Worm (Caenorhabditis elegans): ENCODE results near the gene Y57G11C.499.

Y57G11C.499 gene

ce11 chrIV:14765336-14765735 is 10.6 kb upstream of the Y57G11C.499 start, which contains the start of gene Y57G11C.5:
TSS of gene Y57G11C.5 (minus strand) at chrIV:14765436.
- TF ChIP-seq B0310.2 (tag; optimal IDR thresholded peaks at IDR 0.05) (no peak), ceh-13 (GFP tag; optimal IDR thresholded peaks at IDR 0.05) (no peak), F13C5.2 (tag; optimal IDR thresholded peaks at IDR 0.05) (no peak)

ce11 chrIV:14764719-14765173 is 10.0 kb upstream of the Y57G11C.499 start:
- TF ChIP-seq sea-1 (GFP tag; conservative IDR thresholded peaks at IDR 0.05), result no peak
- TF ChIP-seq F13C5.2 (tag; optimal IDR thresholded peaks at IDR 0.05), result no peak
- no peak for TF ChIP-seq hmg-4 (GFP tag; optimal IDR thresholded peaks at IDR 0.05)
- no peak for TF ChIP-seq ets-7 (tag; optimal IDR thresholded peaks at IDR 0.05)
- no peak for TF ChIP-seq scrt-1 (GFP tag; IDR thresholded peaks at IDR 0.05)
- no peak for TF ChIP-seq ama-1 (optimal IDR thresholded peaks at IDR 0.05)
- TF ChIP-seq hmbx-1 (tag; optimal IDR thresholded peaks at IDR 0.05), result no peak

- TF ChIP-seq tbx-37 (GFP tag; conservative IDR thresholded peaks at IDR 0.05) (no peak), F13C5.2 (tag; optimal IDR thresholded peaks at IDR 0.05) (no peak), tbx-11 (GFP tag; IDR thresholded peaks at IDR 0.05) (no peak), ceh-13 (GFP tag; optimal IDR thresholded peaks at IDR 0.05) (no peak), flt-1 (GFP tag; IDR thresholded peaks at IDR 0.05) (no peak), ama-1 (optimal IDR thresholded peaks at IDR 0.05) (no peak), ets-7 (tag; optimal IDR thresholded peaks at IDR 0.05) (no peak), hnd-1 (tag; optimal IDR thresholded peaks at IDR 0.05) (no peak), sea-1 (GFP tag; conservative IDR thresholded peaks at IDR 0.05) (no peak), aly-1 (tag; optimal IDR thresholded peaks at IDR 0.05) (no peak), B0310.2 (tag; optimal IDR thresholded peaks at IDR 0.05) (no peak), scrt-1 (GFP tag; IDR thresholded peaks at IDR 0.05) (no peak), hmg-4 (GFP tag; optimal IDR thresholded peaks at IDR 0.05) (no peak)
These were observed 9.4 kb upstream of the Y57G11C.499 start for ce11 chrIV:14763938-14764718.

- TF ChIP-seq F13C5.2 (tag; optimal IDR thresholded peaks at IDR 0.05), result peak; percentile 7
These were observed 8.6 kb upstream of the Y57G11C.499 start for ce11 chrIV:14763348-14763747.

ce11 chrIV:14760845-14761244 is 6.1 kb upstream of the Y57G11C.499 start, which contains the start of gene ptp-5.2:
TSS of gene ptp-5.2 (minus strand) at chrIV:14760945.
- TF ChIP-seq ceh-36 (tag; optimal IDR thresholded peaks at IDR 0.05), result no peak
- TF ChIP-seq tra-4 (tag; optimal IDR thresholded peaks at IDR 0.05), result no peak
- TF ChIP-seq ama-1 (optimal IDR thresholded peaks at IDR 0.05), result no peak
- TF ChIP-seq hmg-4 (GFP tag; optimal IDR thresholded peaks at IDR 0.05), result no peak
- no peak for TF ChIP-seq tbx-11 (GFP tag; IDR thresholded peaks at IDR 0.05)
- TF ChIP-seq sea-1 (GFP tag; conservative IDR thresholded peaks at IDR 0.05), result no peak
- TF ChIP-seq scrt-1 (GFP tag; IDR thresholded peaks at IDR 0.05), result no peak
- TF ChIP-seq hmbx-1 (tag; optimal IDR thresholded peaks at IDR 0.05), result no peak
- TF ChIP-seq F13C5.2 (tag; optimal IDR thresholded peaks at IDR 0.05), result no peak
- TF ChIP-seq ets-7 (tag; optimal IDR thresholded peaks at IDR 0.05), result no peak
- no peak for TF ChIP-seq flt-1 (GFP tag; IDR thresholded peaks at IDR 0.05)

ce11 chrIV:14759662-14760061 is 4.9 kb upstream of the Y57G11C.499 start:
- TF ChIP-seq ama-1 (optimal IDR thresholded peaks at IDR 0.05) (no peak), scrt-1 (GFP tag; IDR thresholded peaks at IDR 0.05) (no peak), ceh-13 (GFP tag; optimal IDR thresholded peaks at IDR 0.05) (no peak), pes-1 (GFP tag; IDR thresholded peaks at IDR 0.05) (no peak)

- TF ChIP-seq ceh-13 (GFP tag; optimal IDR thresholded peaks at IDR 0.05), result no peak
- no peak for TF ChIP-seq sea-1 (GFP tag; conservative IDR thresholded peaks at IDR 0.05)
- no peak for TF ChIP-seq pes-1 (GFP tag; IDR thresholded peaks at IDR 0.05)
- no peak for TF ChIP-seq ets-7 (tag; optimal IDR thresholded peaks at IDR 0.05)
- TF ChIP-seq scrt-1 (GFP tag; IDR thresholded peaks at IDR 0.05), result no peak
- no peak for TF ChIP-seq F13C5.2 (tag; optimal IDR thresholded peaks at IDR 0.05)
- TF ChIP-seq aly-1 (tag; optimal IDR thresholded peaks at IDR 0.05), result no peak
- no peak for TF ChIP-seq ama-1 (optimal IDR thresholded peaks at IDR 0.05)
- no peak for TF ChIP-seq tbx-11 (GFP tag; IDR thresholded peaks at IDR 0.05)
- no peak for TF ChIP-seq hmg-4 (GFP tag; optimal IDR thresholded peaks at IDR 0.05)
- TF ChIP-seq hmbx-1 (tag; optimal IDR thresholded peaks at IDR 0.05), result no peak
- no peak for TF ChIP-seq hnd-1 (tag; optimal IDR thresholded peaks at IDR 0.05)
- no peak for TF ChIP-seq flt-1 (GFP tag; IDR thresholded peaks at IDR 0.05)
- TF ChIP-seq tbx-37 (GFP tag; conservative IDR thresholded peaks at IDR 0.05), result no peak
- TF ChIP-seq tra-4 (tag; optimal IDR thresholded peaks at IDR 0.05), result no peak
- TF ChIP-seq B0310.2 (tag; optimal IDR thresholded peaks at IDR 0.05), result no peak
- no peak for TF ChIP-seq ceh-36 (tag; optimal IDR thresholded peaks at IDR 0.05)
These were observed 3.1 kb upstream of the Y57G11C.499 start for ce11 chrIV:14757786-14758185.

- TF ChIP-seq F13C5.2 (tag; optimal IDR thresholded peaks at IDR 0.05) (no peak), aly-1 (tag; optimal IDR thresholded peaks at IDR 0.05) (no peak), scrt-1 (GFP tag; IDR thresholded peaks at IDR 0.05) (no peak), pes-1 (GFP tag; IDR thresholded peaks at IDR 0.05) (no peak), ama-1 (optimal IDR thresholded peaks at IDR 0.05) (no peak), ceh-36 (tag; optimal IDR thresholded peaks at IDR 0.05) (no peak), flt-1 (GFP tag; IDR thresholded peaks at IDR 0.05) (no peak), tra-4 (tag; optimal IDR thresholded peaks at IDR 0.05) (no peak), sea-1 (GFP tag; conservative IDR thresholded peaks at IDR 0.05) (no peak), hmbx-1 (tag; optimal IDR thresholded peaks at IDR 0.05) (no peak), hmg-4 (GFP tag; optimal IDR thresholded peaks at IDR 0.05) (no peak), ceh-13 (GFP tag; optimal IDR thresholded peaks at IDR 0.05) (no peak), ets-7 (tag; optimal IDR thresholded peaks at IDR 0.05) (no peak), hnd-1 (tag; optimal IDR thresholded peaks at IDR 0.05) (no peak), tbx-37 (GFP tag; conservative IDR thresholded peaks at IDR 0.05) (no peak), B0310.2 (tag; optimal IDR thresholded peaks at IDR 0.05) (no peak), tbx-11 (GFP tag; IDR thresholded peaks at IDR 0.05) (no peak)
These were observed 12.8 kb downstream of the Y57G11C.499 start for ce11 chrIV:14741926-14742325.
